Fruit fly (Drosophila melanogaster): ENCODE data around the gene Muc14A.
A peak's percentile ranks its signal among the peaks of the same experiment; 100 is the strongest.

The Muc14A gene

dm6 chrX:16092614-16093280 is 83.8 kb downstream of the Muc14A start:
- no peak for TF ChIP-seq noc (tag; optimal IDR thresholded peaks at IDR 0.05)

dm6 chrX:16096488-16096887 is 87.6 kb downstream of the Muc14A start:
- no peak for TF ChIP-seq noc (tag; optimal IDR thresholded peaks at IDR 0.05)

- TF ChIP-seq noc (tag; optimal IDR thresholded peaks at IDR 0.05), result no peak
These were observed 91.9 kb downstream of the Muc14A start for dm6 chrX:16100726-16101351.

DNA sequence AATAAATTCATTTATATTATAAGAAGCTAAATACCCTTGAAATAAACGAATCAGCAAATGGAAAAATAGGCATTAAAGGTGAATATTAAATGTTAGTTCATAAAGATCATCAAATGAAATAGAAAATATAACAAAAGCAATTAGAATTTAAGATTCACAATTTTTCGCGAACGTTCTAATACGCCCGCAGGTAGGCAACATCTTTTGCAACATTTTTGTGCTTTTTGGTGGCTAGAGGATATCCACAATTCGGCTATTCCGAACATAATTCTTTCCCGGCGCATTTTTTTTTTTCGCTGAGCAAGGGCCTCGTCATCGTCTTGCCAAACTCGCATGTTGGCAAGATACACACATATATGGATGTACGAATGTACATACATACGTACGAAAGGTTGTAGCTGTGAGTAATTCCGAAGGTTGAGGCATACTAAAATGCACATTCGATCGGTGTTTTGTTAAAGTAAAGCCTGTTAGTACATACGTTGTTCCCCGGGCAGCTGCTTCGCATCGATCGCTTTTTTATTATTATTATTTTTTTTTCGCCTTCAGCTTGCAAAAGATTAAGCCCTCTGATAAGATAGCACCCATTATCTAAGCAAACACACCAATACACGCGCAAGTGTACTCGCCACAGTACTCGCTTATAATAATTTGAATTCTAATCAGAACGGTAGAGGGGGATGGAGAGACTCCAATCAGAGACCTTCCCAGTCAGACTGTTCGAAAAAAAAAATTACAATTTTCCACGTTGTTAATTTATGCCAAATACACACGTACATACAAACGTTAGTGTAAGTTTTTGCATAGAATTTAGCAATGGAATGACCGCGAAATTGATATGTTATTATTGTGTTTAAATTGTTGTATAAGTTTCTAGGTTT is 93.7 kb downstream of the Muc14A start:
- peak; percentile 84 for TF ChIP-seq noc (tag; optimal IDR thresholded peaks at IDR 0.05)

DNA sequence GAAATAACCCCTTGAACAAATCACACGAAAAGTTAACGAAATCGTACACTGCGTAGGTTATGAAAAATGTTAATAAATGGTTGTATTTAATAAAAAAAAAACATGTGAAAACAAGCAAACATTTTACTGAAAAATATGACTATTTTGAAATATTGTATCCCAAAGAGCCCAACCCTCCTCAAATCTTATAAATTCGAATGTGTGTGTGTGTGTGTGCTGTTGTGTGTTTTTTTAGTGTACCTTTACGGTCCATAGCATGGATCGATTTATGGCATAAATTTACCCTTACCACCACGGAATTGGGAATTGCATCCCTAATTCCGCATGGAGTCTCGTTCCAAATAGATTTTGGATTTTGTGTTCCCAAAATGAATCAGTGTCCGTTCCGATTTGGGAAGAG is 94.6 kb downstream of the Muc14A start:
- TF ChIP-seq noc (tag; optimal IDR thresholded peaks at IDR 0.05), result no peak

- TF ChIP-seq noc (tag; optimal IDR thresholded peaks at IDR 0.05), result no peak
These were observed 95.3 kb downstream of the Muc14A start for dm6 chrX:16104056-16104737.

- peak; percentile 55 for TF ChIP-seq noc (tag; optimal IDR thresholded peaks at IDR 0.05)
These were observed 96.0 kb downstream of the Muc14A start, which contains the start of the genes CG42353 and CG42354 for dm6 chrX:16104738-16105426. Gene CG42353, minus strand, starts transcription at chrX:16104946. Gene CG42354, minus strand, starts transcription at chrX:16104946.

- TF ChIP-seq noc (tag; optimal IDR thresholded peaks at IDR 0.05), result no peak
These were observed 96.8 kb downstream of the Muc14A start for dm6 chrX:16105715-16106114.

Data from whole organism, larva.